Worm (Caenorhabditis elegans) whole organism, L2 larva: ENCODE data around the gene rps-0.

Source experiments
- R02D3.7 ChIP-seq: fragments of 150-350 bp; optimal IDR thresholded peaks from 2 replicates; lab custom pipeline; 2014; ENCODE audit warnings: missing biosample characterization, missing genetic modification characterization
- alr-1 ChIP-seq: fragments of 150-350 bp; optimal IDR thresholded peaks from 2 replicates; lab custom pipeline; 2014; ENCODE audit warnings: missing biosample characterization, missing genetic modification characterization
- ama-1 ChIP-seq: fragments of 150-350 bp; optimal IDR thresholded peaks from 2 replicates; lab custom pipeline; 2018; ENCODE audit warnings: inconsistent platforms
- ceh-16 ChIP-seq: fragments of 150-350 bp; optimal IDR thresholded peaks from 2 replicates; lab custom pipeline; 2014; ENCODE audit warnings: missing biosample characterization, missing genetic modification characterization
- egl-27 ChIP-seq: sonication (generic microtip); optimal IDR thresholded peaks from 3 replicates; lab custom pipeline; 2017; ENCODE audit warnings: missing biosample characterization, missing genetic modification reagents, missing genetic modification characterization
- elt-1 ChIP-seq: fragments of 150-350 bp; optimal IDR thresholded peaks from 2 replicates; lab custom pipeline; 2014; ENCODE audit warnings: missing biosample characterization, missing genetic modification characterization
- lin-13 ChIP-seq: fragments of 150-350 bp; optimal IDR thresholded peaks from 2 replicates; lab custom pipeline; 2014; ENCODE audit warnings: missing biosample characterization, missing genetic modification reagents, missing genetic modification characterization
- unc-39 ChIP-seq: fragments of 150-350 bp; optimal IDR thresholded peaks from 2 replicates; lab custom pipeline; 2014; ENCODE audit warnings: missing biosample characterization, missing genetic modification characterization
- zag-1 ChIP-seq: fragments of 150-350 bp; optimal IDR thresholded peaks from 2 replicates; lab custom pipeline; 2014; ENCODE audit warnings: missing biosample characterization, missing genetic modification characterization
- ztf-11 ChIP-seq: sonication (generic microtip); optimal IDR thresholded peaks from 2 replicates; lab custom pipeline; 2017; ENCODE audit warnings: missing biosample characterization, missing genetic modification characterization

- TF ChIP-seq elt-1 (tag; lab: Kevin White, UChicago) (no peak), R02D3.7 (no peak), ztf-11 (no peak), ama-1 (lab: Kevin White, UChicago) (no peak), lin-13 (no peak), zag-1 (tag; lab: Kevin White, UChicago) (no peak), egl-27 (tag; lab: Kevin White, UChicago) (no peak), unc-39 (tag; lab: Kevin White, UChicago) (no peak), alr-1 (no peak), ceh-16 (no peak)
Measured at ce11 chrIII:4762846-4763245, 9.0 kb upstream of the rps-0 start.
